Worm (Caenorhabditis elegans): Measurements from ENCODE around the gene F38B7.3.

F38B7.3 gene

ce11 chrV:11506347-11506746, 42.6 kb upstream of the F38B7.3 start:
- TF ChIP-seq pqm-1 (tag; optimal IDR thresholded peaks at IDR 0.05): no peak
- no peak for TF ChIP-seq ztf-11 (tag; optimal IDR thresholded peaks at IDR 0.05)
- TF ChIP-seq snpc-4 (tag; optimal IDR thresholded peaks at IDR 0.05): no peak
- TF ChIP-seq sptf-1 (tag; optimal IDR thresholded peaks at IDR 0.05): no peak
- peak; percentile 61 for TF ChIP-seq rnt-1 (tag; optimal IDR thresholded peaks at IDR 0.05)
- peak; percentile 98 for TF ChIP-seq dsc-1 (tag; optimal IDR thresholded peaks at IDR 0.05)
- TF ChIP-seq aha-1 (tag; optimal IDR thresholded peaks at IDR 0.05): no peak
- TF ChIP-seq dpl-1 (GFP tag; optimal IDR thresholded peaks at IDR 0.05): no peak
- no peak for TF ChIP-seq tlp-1 (tag; optimal IDR thresholded peaks at IDR 0.05)
- no peak for TF ChIP-seq mab-9 (GFP tag; IDR thresholded peaks at IDR 0.05)
- no peak for TF ChIP-seq Y116A8C.19 (tag; optimal IDR thresholded peaks at IDR 0.05; ENCODE audit: borderline replicate concordance)
- TF ChIP-seq lsy-2 (tag; optimal IDR thresholded peaks at IDR 0.05): peak; percentile 30 to 56
- peak; percentile 48 for TF ChIP-seq nhr-19 (GFP tag; conservative IDR thresholded peaks at IDR 0.05)
- TF ChIP-seq unc-30 (tag; optimal IDR thresholded peaks at IDR 0.05): no peak
- no peak for TF ChIP-seq ama-1 (optimal IDR thresholded peaks at IDR 0.05)
- peak; percentile 43 for TF ChIP-seq mep-1 (tag; optimal IDR thresholded peaks at IDR 0.05)
- no peak for TF ChIP-seq C34B4.2 (tag; optimal IDR thresholded peaks at IDR 0.05)
- TF ChIP-seq nhr-84 (tag; optimal IDR thresholded peaks at IDR 0.05): no peak
- no peak for TF ChIP-seq ces-1 (GFP tag; optimal IDR thresholded peaks at IDR 0.05)
- TF ChIP-seq lin-14 (GFP tag; optimal IDR thresholded peaks at IDR 0.05): peak; percentile 88
- no peak for TF ChIP-seq ztf-4 (tag; optimal IDR thresholded peaks at IDR 0.05)
- TF ChIP-seq nhr-71 (tag; optimal IDR thresholded peaks at IDR 0.05): peak; percentile 72
- TF ChIP-seq ceh-63 (GFP tag; optimal IDR thresholded peaks at IDR 0.05): no peak
- TF ChIP-seq skn-1 (tag; optimal IDR thresholded peaks at IDR 0.05): no peak
- TF ChIP-seq hlh-17 (GFP tag; optimal IDR thresholded peaks at IDR 0.05; ENCODE audit: borderline replicate concordance): no peak
- no peak for TF ChIP-seq egl-27 (tag; optimal IDR thresholded peaks at IDR 0.05)
- TF ChIP-seq nhr-11 (tag; optimal IDR thresholded peaks at IDR 0.05): no peak
- no peak for TF ChIP-seq ceh-90 (tag; optimal IDR thresholded peaks at IDR 0.05)
- no peak for TF ChIP-seq mdl-1 (tag; optimal IDR thresholded peaks at IDR 0.05)
- no peak for TF ChIP-seq xbp-1 (tag; optimal IDR thresholded peaks at IDR 0.05)
- no peak for TF ChIP-seq unc-62 (GFP tag; optimal IDR thresholded peaks at IDR 0.05)
- no peak for TF ChIP-seq lin-35 (GFP tag; optimal IDR thresholded peaks at IDR 0.05)
- TF ChIP-seq unc-130 (tag; optimal IDR thresholded peaks at IDR 0.05): peak; percentile 27
- peak; percentile 85 for TF ChIP-seq fkh-4 (tag; optimal IDR thresholded peaks at IDR 0.05; ENCODE audit: borderline replicate concordance)
- TF ChIP-seq vab-15 (tag; optimal IDR thresholded peaks at IDR 0.05): no peak
- TF ChIP-seq pag-3 (tag; optimal IDR thresholded peaks at IDR 0.05; ENCODE audit: borderline replicate concordance, insufficient read depth): no peak
- TF ChIP-seq blmp-1 (tag; optimal IDR thresholded peaks at IDR 0.05): no peak
- no peak for TF ChIP-seq ceh-82 (tag; optimal IDR thresholded peaks at IDR 0.05)
- TF ChIP-seq elt-3 (tag; optimal IDR thresholded peaks at IDR 0.05): no peak
- no peak for TF ChIP-seq lin-39 (tag; optimal IDR thresholded peaks at IDR 0.05)
- TF ChIP-seq snu-23 (GFP tag; optimal IDR thresholded peaks at IDR 0.05): peak; percentile 40
- TF ChIP-seq lin-15B (tag; optimal IDR thresholded peaks at IDR 0.05): no peak
- TF ChIP-seq nhr-20 (tag; optimal IDR thresholded peaks at IDR 0.05): peak; percentile 33
- TF ChIP-seq ceh-8 (GFP tag; optimal IDR thresholded peaks at IDR 0.05): no peak
- no peak for TF ChIP-seq nhr-47 (tag; optimal IDR thresholded peaks at IDR 0.05)
- TF ChIP-seq efl-1 (optimal IDR thresholded peaks at IDR 0.05): peak in 1 of 2 experiments; percentile 18
- TF ChIP-seq efl-1 (GFP tag; optimal IDR thresholded peaks at IDR 0.05 in 1 of 2): no peak
